Worm (Caenorhabditis elegans): ENCODE data around the gene kdin-1.

DNA sequence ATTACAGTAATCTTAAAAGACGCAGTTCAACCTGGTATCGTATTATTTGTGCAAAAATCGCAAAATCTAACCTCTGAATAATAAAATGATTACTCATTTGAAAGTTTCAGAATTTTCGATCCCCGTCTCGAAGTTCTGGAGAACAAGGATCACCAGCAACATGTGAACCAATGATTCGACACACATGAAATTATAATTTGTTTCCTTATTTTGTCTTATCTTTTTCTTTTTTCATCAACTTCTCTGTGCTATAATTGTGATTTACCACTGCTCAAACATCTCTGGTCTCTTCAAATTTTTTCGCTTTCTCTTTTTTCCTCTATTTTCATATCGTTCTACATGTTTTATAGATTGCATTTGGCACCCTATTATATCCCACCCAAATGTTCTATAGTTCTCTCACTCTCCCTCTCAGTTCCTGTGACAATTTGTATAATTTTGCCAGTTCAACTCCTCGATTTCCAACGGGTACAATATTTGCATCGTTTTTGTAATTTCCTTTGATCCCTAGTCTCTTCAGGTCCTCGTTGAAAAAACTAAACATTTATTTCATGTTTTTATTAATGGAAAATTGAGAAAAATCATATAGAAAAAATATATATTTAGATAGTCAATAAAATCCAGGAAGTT, 24.6 kb downstream of the kdin-1 start:
- TF ChIP-seq nhr-12 (tag; optimal IDR thresholded peaks at IDR 0.05) (no peak), mep-1 (tag; optimal IDR thresholded peaks at IDR 0.05) (no peak), unc-62 (GFP tag; optimal IDR thresholded peaks at IDR 0.05) (no peak), pha-4 (tag; optimal IDR thresholded peaks at IDR 0.05) (no peak), lsy-2 (tag; optimal IDR thresholded peaks at IDR 0.05) (no peak), unc-39 (tag; optimal IDR thresholded peaks at IDR 0.05) (no peak), nhr-28 (tag; optimal IDR thresholded peaks at IDR 0.05) (no peak)
